Fruit fly (Drosophila melanogaster): ENCODE results near the gene Hsp67Bc.

The Hsp67Bc gene

DNA sequence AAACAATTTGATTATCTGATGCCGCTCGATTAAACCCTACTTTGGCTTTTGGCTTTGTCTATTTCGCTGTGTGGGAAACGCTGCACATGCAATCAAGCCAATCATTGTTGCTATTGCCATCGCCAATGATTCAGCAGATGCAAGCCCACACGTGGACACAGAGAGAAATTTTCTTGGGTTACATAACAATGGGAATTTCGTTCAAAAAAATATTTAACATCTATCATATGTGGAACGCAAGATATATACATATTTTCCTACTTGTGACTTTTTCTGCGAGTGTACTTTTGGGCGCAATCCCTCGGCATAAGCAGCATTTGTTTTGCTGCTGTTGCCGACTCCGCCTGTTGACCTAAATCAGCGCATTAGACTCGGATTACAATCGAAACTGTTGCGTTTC lies 47.0 kb upstream of the Hsp67Bc start (continued):
- TF ChIP-seq grn (GFP tag; optimal IDR thresholded peaks at IDR 0.05) (no peak), CG4282 (GFP tag; optimal IDR thresholded peaks at IDR 0.05) (no peak), ash1 (GFP tag; optimal IDR thresholded peaks at IDR 0.05) (no peak), CG1024 (GFP tag; IDR thresholded peaks at IDR 0.05) (no peak), wor (GFP tag; IDR thresholded peaks at IDR 0.05) (no peak), CG15073 (GFP tag; optimal IDR thresholded peaks at IDR 0.05) (no peak), CG17568 (GFP tag; optimal IDR thresholded peaks at IDR 0.05) (no peak), CG9609 (GFP tag; optimal IDR thresholded peaks at IDR 0.05) (no peak), CG33213 (GFP tag; optimal IDR thresholded peaks at IDR 0.05) (no peak), MTF-1 (GFP tag; optimal IDR thresholded peaks at IDR 0.05; ENCODE audit: borderline replicate concordance) (no peak), CG8089 (GFP tag; optimal IDR thresholded peaks at IDR 0.05) (no peak), HLHmδ (GFP tag; optimal IDR thresholded peaks at IDR 0.05) (no peak), CG1832 (GFP tag; optimal IDR thresholded peaks at IDR 0.05) (no peak), dysf (GFP tag; IDR thresholded peaks at IDR 0.05) (no peak), NK7.1 (GFP tag; optimal IDR thresholded peaks at IDR 0.05) (no peak), CG2129 (GFP tag; IDR thresholded peaks at IDR 0.05; ENCODE audit: partially characterized antibody) (no peak), hkb (optimal IDR thresholded peaks at IDR 0.05) (no peak), hkb (GFP tag; IDR thresholded peaks at IDR 0.05) (0 out of 2 replicates have a peak, but pooled peaks have one; percentile 21), CG14710 (tag; optimal IDR thresholded peaks at IDR 0.05) (no peak), cg (GFP tag; optimal IDR thresholded peaks at IDR 0.05) (no peak), chm (GFP tag; IDR thresholded peaks at IDR 0.05) (0 out of 2 replicates have a peak, but pooled peaks have one; percentile 16), jumu (GFP tag; optimal IDR thresholded peaks at IDR 0.05) (no peak), prd (optimal IDR thresholded peaks at IDR 0.05) (no peak), prd (GFP tag; IDR thresholded peaks at IDR 0.05) (peak; percentile 33; the same call in 1 of the 3 replicates), zfh1 (GFP tag; IDR thresholded peaks at IDR 0.05) (0 out of 3 replicates have a peak, but pooled peaks have one; percentile 24), schlank (tag; optimal IDR thresholded peaks at IDR 0.05) (no peak), CG7372 (GFP tag; IDR thresholded peaks at IDR 0.05) (no peak), pho (GFP tag; optimal IDR thresholded peaks at IDR 0.05) (no peak), CG5180 (GFP tag; optimal IDR thresholded peaks at IDR 0.05) (no peak), Hsf (GFP tag; optimal IDR thresholded peaks at IDR 0.05) (no peak), tll (GFP tag; optimal IDR thresholded peaks at IDR 0.05) (no peak), fd64A (GFP tag; optimal IDR thresholded peaks at IDR 0.05) (no peak), Aef1 (GFP tag; IDR thresholded peaks at IDR 0.05) (no peak), CG6689 (GFP tag; IDR thresholded peaks at IDR 0.05) (no peak), CG4424 (GFP tag; optimal IDR thresholded peaks at IDR 0.05) (no peak), CG17186 (GFP tag; optimal IDR thresholded peaks at IDR 0.05) (no peak), Camta (GFP tag; optimal IDR thresholded peaks at IDR 0.05) (no peak), zen (tag; optimal IDR thresholded peaks at IDR 0.05) (no peak), klu (GFP tag; IDR thresholded peaks at IDR 0.05) (0 out of 2 replicates have a peak, but pooled peaks have one; percentile 28), CG1602 (GFP tag; optimal IDR thresholded peaks at IDR 0.05) (no peak), Stat92E (GFP tag; optimal IDR thresholded peaks at IDR 0.05) (no peak), CG30403 (GFP tag; optimal IDR thresholded peaks at IDR 0.05) (no peak), CG31388 (GFP tag; optimal IDR thresholded peaks at IDR 0.05) (no peak), CoRest (tag; optimal IDR thresholded peaks at IDR 0.05) (no peak), abd-A (tag; optimal IDR thresholded peaks at IDR 0.05) (no peak), gce (GFP tag; IDR thresholded peaks at IDR 0.05) (no peak), gcm (GFP tag; optimal IDR thresholded peaks at IDR 0.05) (no peak), usp (GFP tag; optimal IDR thresholded peaks at IDR 0.05) (no peak), NC2α (GFP tag; optimal IDR thresholded peaks at IDR 0.05) (no peak), CG12236 (GFP tag; optimal IDR thresholded peaks at IDR 0.05) (no peak), stwl (tag; optimal IDR thresholded peaks at IDR 0.05) (no peak), p53 (GFP tag; optimal IDR thresholded peaks at IDR 0.05) (no peak)

All from whole organism, embryonic.